Worm (Caenorhabditis elegans) whole organism, L4/young adult: ENCODE data around the gene cutl-16.

Experiments
- W03F9.2 ChIP-seq: fragments of 150-350 bp; optimal IDR thresholded peaks from 2 replicates; lab custom pipeline; 2014; ENCODE audit warnings: missing biosample characterization, missing genetic modification characterization
- dao-5 ChIP-seq: sonication (generic microtip); optimal IDR thresholded peaks from 2 replicates; lab custom pipeline; 2016; ENCODE audit warnings: missing genotype, missing genetic modification characterization, moderate library complexity, missing compliant biosample characterization
- him-1 ChIP-seq: sonication (generic microtip); optimal IDR thresholded peaks from 2 replicates; lab custom pipeline; 2016; ENCODE audit warnings: missing genotype, missing genetic modification reagents, missing genetic modification characterization, missing compliant biosample characterization

Gene cutl-16

ce11 chrII:6425993-6426392 lies 15.2 kb upstream of the cutl-16 start, which contains the start of gene col-75:
TSS of gene col-75 (plus strand) at chrII:6426293.
- TF ChIP-seq W03F9.2 (tag; lab: Kevin White, UChicago) (no peak), dao-5 (tag; lab: Kevin White, UChicago) (no peak), him-1 (tag; lab: Kevin White, UChicago) (no peak)

- no peak for TF ChIP-seq dao-5 (tag; lab: Kevin White, UChicago)
- TF ChIP-seq him-1 (tag; lab: Kevin White, UChicago), result no peak
- TF ChIP-seq W03F9.2 (tag; lab: Kevin White, UChicago), result no peak
Measured at ce11 chrII:6436845-6437244, 4.4 kb upstream of the cutl-16 start.

ce11 chrII:6443710-6444109 lies 2.5 kb downstream of the cutl-16 start, which contains the start of gene K06A1.2:
TSS of gene K06A1.2 (plus strand) at chrII:6444010.
- TF ChIP-seq W03F9.2 (tag; lab: Kevin White, UChicago) (no peak), him-1 (tag; lab: Kevin White, UChicago) (no peak), dao-5 (tag; lab: Kevin White, UChicago) (no peak)

- TF ChIP-seq him-1 (tag; lab: Kevin White, UChicago) (no peak), W03F9.2 (tag; lab: Kevin White, UChicago) (no peak), dao-5 (tag; lab: Kevin White, UChicago) (no peak)
Measured at ce11 chrII:6448189-6448588, 7.0 kb downstream of the cutl-16 start.

ce11 chrII:6448656-6449055 lies 7.4 kb downstream of the cutl-16 start:
- TF ChIP-seq W03F9.2 (tag; lab: Kevin White, UChicago), result no peak
- TF ChIP-seq dao-5 (tag; lab: Kevin White, UChicago), result no peak
- TF ChIP-seq him-1 (tag; lab: Kevin White, UChicago), result no peak

- TF ChIP-seq W03F9.2 (tag; lab: Kevin White, UChicago) (no peak), dao-5 (tag; lab: Kevin White, UChicago) (no peak), him-1 (tag; lab: Kevin White, UChicago) (no peak)
Measured at ce11 chrII:6449656-6450055, 8.4 kb downstream of the cutl-16 start, which contains the start of gene nhr-22. TSS of gene nhr-22 (minus strand) at chrII:6449792.

ce11 chrII:6453341-6453806 lies 12.1 kb downstream of the cutl-16 start, which contains the start of gene atg-16.2:
TSS of gene atg-16.2 (minus strand) at chrII:6453391.
- TF ChIP-seq him-1 (tag; lab: Kevin White, UChicago) (no peak), W03F9.2 (tag; lab: Kevin White, UChicago) (peak; percentile 17)

ce11 chrII:6454671-6455070 lies 13.4 kb downstream of the cutl-16 start, which contains the start of gene aptf-1:
TSS of gene aptf-1 (plus strand) at chrII:6454971.
- no peak for TF ChIP-seq dao-5 (tag; lab: Kevin White, UChicago)
- TF ChIP-seq W03F9.2 (tag; lab: Kevin White, UChicago), result no peak
- TF ChIP-seq him-1 (tag; lab: Kevin White, UChicago), result no peak

- TF ChIP-seq him-1 (tag; lab: Kevin White, UChicago) (no peak), W03F9.2 (tag; lab: Kevin White, UChicago) (no peak), dao-5 (tag; lab: Kevin White, UChicago) (no peak)
Measured at ce11 chrII:6469340-6469739, 28.1 kb downstream of the cutl-16 start.

- TF ChIP-seq him-1 (tag; lab: Kevin White, UChicago), result no peak
- TF ChIP-seq dao-5 (tag; lab: Kevin White, UChicago), result no peak
- TF ChIP-seq W03F9.2 (tag; lab: Kevin White, UChicago), result no peak
Measured at ce11 chrII:6470985-6471384, 29.8 kb downstream of the cutl-16 start, which contains the start of gene dgk-5. TSS of gene dgk-5 (minus strand) at chrII:6471085.

ce11 chrII:6475180-6475737 lies 34.0 kb downstream of the cutl-16 start, which contains the start of gene T28D9.16:
TSS of gene T28D9.16 (plus strand) at chrII:6475687.
- TF ChIP-seq him-1 (tag; lab: Kevin White, UChicago) (no peak), W03F9.2 (tag; lab: Kevin White, UChicago) (no peak), dao-5 (tag; lab: Kevin White, UChicago) (no peak)

ce11 chrII:6476655-6477054 lies 35.4 kb downstream of the cutl-16 start, which contains the start of gene T28D9.4:
TSS of gene T28D9.4 (plus strand) at chrII:6476955.
- TF ChIP-seq him-1 (tag; lab: Kevin White, UChicago), result no peak
- TF ChIP-seq W03F9.2 (tag; lab: Kevin White, UChicago), result no peak
- TF ChIP-seq dao-5 (tag; lab: Kevin White, UChicago), result no peak

- TF ChIP-seq him-1 (tag; lab: Kevin White, UChicago), result no peak
- TF ChIP-seq dao-5 (tag; lab: Kevin White, UChicago), result no peak
- no peak for TF ChIP-seq W03F9.2 (tag; lab: Kevin White, UChicago)
Measured at ce11 chrII:6482102-6482501, 40.9 kb downstream of the cutl-16 start, which contains the start of gene del-10. TSS of gene del-10 (minus strand) at chrII:6482125.

- TF ChIP-seq dao-5 (tag; lab: Kevin White, UChicago), result no peak
Measured at ce11 chrII:6482762-6483161, 41.5 kb downstream of the cutl-16 start.
